Worm (Caenorhabditis elegans): ENCODE data around the gene mrp-5.

Gene mrp-5

DNA sequence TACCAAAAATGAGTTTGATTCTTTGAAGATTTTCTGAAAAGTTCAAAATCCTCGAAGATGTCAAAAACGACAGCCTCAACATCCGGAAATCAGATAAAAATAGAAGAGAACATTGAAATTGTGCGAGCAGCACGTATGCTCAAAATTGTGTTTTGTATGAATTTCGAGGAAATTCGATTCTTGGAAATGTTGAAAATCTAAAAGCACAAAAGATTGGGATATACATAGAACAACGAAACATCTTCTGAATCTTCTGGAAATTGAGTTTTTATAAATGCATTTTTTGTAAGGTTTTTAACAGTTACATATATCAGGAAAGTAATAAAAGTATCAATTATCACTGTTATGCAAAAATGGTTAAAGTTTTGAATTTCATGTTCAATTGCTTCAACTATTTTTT, 35.4 kb downstream of the mrp-5 start:
- no peak for TF ChIP-seq sox-4 (tag; optimal IDR thresholded peaks at IDR 0.05)
- TF ChIP-seq fkh-10 (GFP tag; optimal IDR thresholded peaks at IDR 0.05) = peak; percentile 50

DNA sequence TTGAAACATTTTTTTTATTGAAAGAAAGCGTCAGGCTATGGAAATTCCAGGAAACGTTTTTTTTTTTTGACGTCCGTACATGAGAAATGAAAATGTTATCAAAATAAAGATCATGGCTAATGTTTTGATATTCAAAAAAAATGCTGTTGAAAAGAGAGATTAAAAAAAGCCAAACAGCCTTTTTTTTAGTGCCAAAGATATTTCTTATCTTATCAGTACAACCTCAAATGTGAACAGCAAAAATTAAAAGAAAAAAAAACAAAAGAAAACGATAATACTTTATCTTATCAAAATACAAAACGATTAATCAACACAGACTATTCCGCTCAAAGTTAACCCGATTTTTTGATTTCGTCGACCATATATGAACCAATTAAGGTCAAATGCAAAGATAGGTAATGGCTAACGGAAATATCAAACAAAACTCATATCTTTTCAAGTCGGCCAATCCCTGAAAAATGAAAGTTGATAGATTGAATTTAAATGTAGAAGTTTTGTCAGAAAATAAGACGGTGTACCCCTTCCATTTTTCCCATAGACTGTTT, 38.8 kb downstream of the mrp-5 start:
- TF ChIP-seq nhr-11 (tag; optimal IDR thresholded peaks at IDR 0.05) (no peak), blmp-1 (tag; optimal IDR thresholded peaks at IDR 0.05) (peak; percentile 53), elt-3 (tag; optimal IDR thresholded peaks at IDR 0.05) (peak in 2 of 6 experiments; percentile 29 to 61)

- no peak for TF ChIP-seq rnt-1 (tag; optimal IDR thresholded peaks at IDR 0.05)
- no peak for TF ChIP-seq lin-39 (tag; optimal IDR thresholded peaks at IDR 0.05)
- TF ChIP-seq C16A3.4 (tag; optimal IDR thresholded peaks at IDR 0.05) = no peak
- TF ChIP-seq nhr-20 (tag; optimal IDR thresholded peaks at IDR 0.05) = no peak
- TF ChIP-seq fkh-8 (tag; optimal IDR thresholded peaks at IDR 0.05) = no peak
- TF ChIP-seq ces-1 (GFP tag; optimal IDR thresholded peaks at IDR 0.05) = no peak
Measured at ce11 chrX:14905161-14905560, 41.0 kb downstream of the mrp-5 start, which contains the start of gene hex-5. TSS of gene hex-5 (minus strand) at chrX:14905261.

- TF ChIP-seq aly-2 (tag; optimal IDR thresholded peaks at IDR 0.05) = no peak
- TF ChIP-seq mep-1 (tag; optimal IDR thresholded peaks at IDR 0.05) = no peak
- TF ChIP-seq hlh-17 (GFP tag; optimal IDR thresholded peaks at IDR 0.05; ENCODE audit: borderline replicate concordance) = no peak
- TF ChIP-seq unc-30 (tag; optimal IDR thresholded peaks at IDR 0.05) = no peak
- no peak for TF ChIP-seq grh-1 (GFP tag; IDR thresholded peaks at IDR 0.05)
- TF ChIP-seq unc-130 (tag; optimal IDR thresholded peaks at IDR 0.05) = no peak
- TF ChIP-seq elt-3 (tag; optimal IDR thresholded peaks at IDR 0.05) = peak in 4 of 6 experiments; percentile 7 to 49 (median 24)
- TF ChIP-seq hlh-4 (tag; optimal IDR thresholded peaks at IDR 0.05) = no peak
- TF ChIP-seq blmp-1 (tag; optimal IDR thresholded peaks at IDR 0.05) = peak; percentile 32
Measured at ce11 chrX:14903424-14903823, 42.7 kb downstream of the mrp-5 start.

- TF ChIP-seq elt-3 (tag; optimal IDR thresholded peaks at IDR 0.05) = peak in 1 of 6 experiments; percentile 54
- TF ChIP-seq nhr-28 (tag; optimal IDR thresholded peaks at IDR 0.05) = no peak
Measured at ce11 chrX:14900487-14900886, 45.6 kb downstream of the mrp-5 start.

ce11 chrX:14898205-14898604, 47.9 kb downstream of the mrp-5 start, which contains the start of gene lips-8:
TSS of gene lips-8 (plus strand) at chrX:14898505.
- TF ChIP-seq hpl-2 (GFP tag; optimal IDR thresholded peaks at IDR 0.05) = no peak
- peak; percentile 6 for TF ChIP-seq blmp-1 (tag; optimal IDR thresholded peaks at IDR 0.05)

DNA sequence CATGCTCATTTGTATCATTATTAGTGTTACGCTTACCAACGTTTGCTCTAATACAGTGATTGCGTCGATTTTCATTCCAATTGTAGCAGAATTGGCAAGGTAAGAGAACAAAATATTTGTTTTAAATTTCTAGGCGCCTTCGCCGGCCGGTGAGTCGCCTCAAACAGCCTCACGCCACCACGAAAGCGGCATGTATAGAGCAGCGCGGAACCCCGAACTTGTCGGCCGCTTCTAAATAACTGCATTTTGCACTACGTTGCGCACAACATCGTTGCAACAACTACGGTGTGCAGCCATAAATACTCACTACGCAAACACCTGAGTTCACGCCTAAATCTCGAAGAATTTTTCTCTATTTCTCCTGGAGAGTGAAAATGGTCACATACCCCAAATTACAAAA, 48.9 kb downstream of the mrp-5 start:
- no peak for TF ChIP-seq efl-1 (optimal IDR thresholded peaks at IDR 0.05)
- peak in 1 of 2 experiments; percentile 3 for TF ChIP-seq efl-1 (GFP tag; optimal IDR thresholded peaks at IDR 0.05 in 1 of 2)
- TF ChIP-seq Y116A8C.19 (tag; optimal IDR thresholded peaks at IDR 0.05; ENCODE audit: borderline replicate concordance) = no peak
- peak; percentile 49 for TF ChIP-seq snpc-4 (tag; optimal IDR thresholded peaks at IDR 0.05)

DNA sequence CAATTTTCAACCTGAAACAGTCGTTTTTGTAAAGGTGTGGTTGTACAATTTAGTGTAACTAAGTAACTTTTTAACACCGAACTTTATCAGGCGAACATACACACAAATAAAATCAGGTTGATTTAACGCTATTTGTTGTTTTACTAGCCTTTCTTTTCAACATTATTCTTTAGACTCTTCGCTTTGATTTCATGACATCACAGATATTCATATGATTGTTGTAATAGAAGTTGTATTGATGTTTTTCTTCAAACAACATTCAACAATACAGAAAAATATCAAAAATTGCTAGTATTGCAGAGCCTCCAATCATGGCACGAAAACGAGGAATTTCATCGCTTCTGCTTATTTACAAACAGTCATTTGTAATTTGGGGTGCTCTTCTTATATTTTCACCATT, 51.3 kb downstream of the mrp-5 start, which contains the start of gene nac-1:
Gene nac-1, plus strand, starts transcription at position 301 of the 400 bp plus-strand sequence.
- TF ChIP-seq dpl-1 (GFP tag; optimal IDR thresholded peaks at IDR 0.05) (no peak), nhr-85 (tag) (no peak), skn-1 (tag; optimal IDR thresholded peaks at IDR 0.05) (no peak), Y116A8C.19 (tag; optimal IDR thresholded peaks at IDR 0.05; ENCODE audit: borderline replicate concordance) (no peak), nhr-20 (tag; optimal IDR thresholded peaks at IDR 0.05) (no peak), rnt-1 (tag; optimal IDR thresholded peaks at IDR 0.05) (no peak), ztf-11 (tag; optimal IDR thresholded peaks at IDR 0.05) (no peak), sup-37 (GFP tag; optimal IDR thresholded peaks at IDR 0.05) (no peak), nhr-237 (tag; optimal IDR thresholded peaks at IDR 0.05) (no peak), ets-5 (GFP tag; IDR thresholded peaks at IDR 0.05) (no peak), fkh-4 (tag; optimal IDR thresholded peaks at IDR 0.05; ENCODE audit: borderline replicate concordance) (no peak), unc-130 (tag; optimal IDR thresholded peaks at IDR 0.05) (no peak), snu-23 (GFP tag; optimal IDR thresholded peaks at IDR 0.05) (no peak), aly-2 (tag; optimal IDR thresholded peaks at IDR 0.05) (no peak), zag-1 (tag; optimal IDR thresholded peaks at IDR 0.05) (no peak), tlp-1 (tag; optimal IDR thresholded peaks at IDR 0.05) (no peak), ama-1 (optimal IDR thresholded peaks at IDR 0.05) (no peak)
